Worm (Caenorhabditis elegans) whole organism, mixed stage, embryonic: ENCODE measurements around the gene nhr-181.

ENCODE experiments used
- M03D4.4 ChIP-seq: sonication (generic microtip); optimal IDR thresholded peaks from 2 replicates; lab custom pipeline; 2017; ENCODE audit warnings: mild to moderate bottlenecking, missing genetic modification characterization, missing compliant biosample characterization
- bed-3 ChIP-seq: fragments of 200-800 bp; sonication (Bioruptor generic); optimal IDR thresholded peaks from 3 replicates; lab custom pipeline; 2018; ENCODE audit warnings: mild to moderate bottlenecking, missing genetic modification characterization, moderate library complexity, missing compliant biosample characterization
- blmp-1 ChIP-seq: fragments of 150-350 bp; optimal IDR thresholded peaks from 2 replicates; lab custom pipeline; 2014; ENCODE audit warnings: missing biosample characterization, missing genetic modification characterization
- ceh-39 ChIP-seq: fragments of 150-350 bp; optimal IDR thresholded peaks from 2 replicates; lab custom pipeline; 2014; ENCODE audit warnings: missing biosample characterization, missing genetic modification characterization
- ceh-83 ChIP-seq: fragments of 200-800 bp; sonication (Bioruptor generic); optimal IDR thresholded peaks from 2 replicates; lab custom pipeline; 2018; ENCODE audit warnings: mild to moderate bottlenecking, missing genetic modification characterization, missing compliant biosample characterization
- cnd-1 ChIP-seq: fragments of 200-800 bp; sonication (Bioruptor generic); optimal IDR thresholded peaks from 2 replicates; lab custom pipeline; 2018; ENCODE audit warnings: mild to moderate bottlenecking, missing genetic modification characterization, missing compliant biosample characterization
- drap-1 ChIP-seq: fragments of 200-800 bp; sonication (Bioruptor generic); optimal IDR thresholded peaks from 3 replicates; lab custom pipeline; 2018; ENCODE audit warnings: mild to moderate bottlenecking, missing genetic modification characterization, missing compliant biosample characterization
- elt-3 ChIP-seq: fragments of 150-350 bp; optimal IDR thresholded peaks from 2 replicates; lab custom pipeline; 2014; ENCODE audit warnings: missing biosample characterization, missing genetic modification characterization
- flh-1 ChIP-seq: fragments of 200-800 bp; sonication (Bioruptor generic); optimal IDR thresholded peaks from 2 replicates; lab custom pipeline; 2018; ENCODE audit warnings: mild to moderate bottlenecking, missing genetic modification characterization, moderate library complexity, missing compliant biosample characterization
- lin-13 ChIP-seq: fragments of 150-350 bp; optimal IDR thresholded peaks from 2 replicates; lab custom pipeline; 2014; ENCODE audit warnings: missing biosample characterization, missing genetic modification characterization
- lin-32 ChIP-seq: fragments of 200-800 bp; sonication (Bioruptor generic); optimal IDR thresholded peaks from 2 replicates; lab custom pipeline; 2018; ENCODE audit warnings: mild to moderate bottlenecking, missing genetic modification characterization, missing compliant biosample characterization
- lsy-2 ChIP-seq: fragments of 150-350 bp; optimal IDR thresholded peaks from 2 replicates; lab custom pipeline; 2014; ENCODE audit warnings: missing biosample characterization, missing genetic modification characterization
- mab-5 ChIP-seq: fragments of 150-350 bp; optimal IDR thresholded peaks from 2 replicates; lab custom pipeline; 2014; ENCODE audit warnings: missing biosample characterization, missing genetic modification characterization
- mep-1 ChIP-seq: fragments of 150-350 bp; optimal IDR thresholded peaks from 2 replicates; lab custom pipeline; 2017; ENCODE audit warnings: missing biosample characterization, missing genetic modification reagents, missing genetic modification characterization, inconsistent platforms
- mls-2 ChIP-seq: sonication (generic microtip); optimal IDR thresholded peaks from 2 replicates; lab custom pipeline; 2016; ENCODE audit warnings: mild to moderate bottlenecking, missing genetic modification characterization, moderate library complexity, missing compliant biosample characterization
- nhr-12 ChIP-seq: fragments of 150-350 bp; optimal IDR thresholded peaks from 2 replicates; lab custom pipeline; 2014; ENCODE audit warnings: missing biosample characterization, missing genetic modification characterization
- nhr-2 ChIP-seq: fragments of 150-350 bp; optimal IDR thresholded peaks from 2 replicates; lab custom pipeline; 2014; ENCODE audit warnings: missing biosample characterization, missing genetic modification characterization
- nhr-237 ChIP-seq: fragments of 150-350 bp; optimal IDR thresholded peaks from 2 replicates; lab custom pipeline; 2014; ENCODE audit warnings: missing biosample characterization, missing genetic modification characterization
- nhr-28 ChIP-seq: fragments of 150-350 bp; optimal IDR thresholded peaks from 2 replicates; lab custom pipeline; 2014; ENCODE audit warnings: missing biosample characterization, missing genetic modification characterization
- nhr-76 ChIP-seq: sonication (generic microtip); optimal IDR thresholded peaks from 2 replicates; lab custom pipeline; 2017; ENCODE audit warnings: missing biosample characterization, missing genetic modification characterization
- snpc-4 ChIP-seq: fragments of 150-350 bp; optimal IDR thresholded peaks from 2 replicates; lab custom pipeline; 2014; ENCODE audit warnings: missing biosample characterization, missing genetic modification characterization
- sptf-1 ChIP-seq: sonication (generic microtip); optimal IDR thresholded peaks from 2 replicates; lab custom pipeline; 2017; ENCODE audit warnings: mild to moderate bottlenecking, missing genetic modification characterization, moderate library complexity, missing compliant biosample characterization
- tbx-8 ChIP-seq: fragments of 200-800 bp; sonication (Bioruptor generic); optimal IDR thresholded peaks from 2 replicates; lab custom pipeline; 2018; ENCODE audit warnings: mild to moderate bottlenecking, missing genetic modification characterization, moderate library complexity, missing compliant biosample characterization
- unc-120 ChIP-seq: sonication (generic microtip); optimal IDR thresholded peaks from 2 replicates; lab custom pipeline; 2017; ENCODE audit warnings: missing genetic modification characterization, missing compliant biosample characterization; ENCODE audit not compliant: poor library complexity, severe bottlenecking
- unc-39 ChIP-seq: fragments of 150-350 bp; optimal IDR thresholded peaks from 2 replicates; lab custom pipeline; 2014; ENCODE audit warnings: missing biosample characterization, missing genetic modification characterization
- unc-62 ChIP-seq: fragments of 150-350 bp; optimal IDR thresholded peaks from 2 replicates; lab custom pipeline; 2014; ENCODE audit warnings: missing biosample characterization, missing genetic modification reagents, missing genetic modification characterization
- ztf-11 ChIP-seq: fragments of 150-350 bp; optimal IDR thresholded peaks from 2 replicates; lab custom pipeline; 2014; ENCODE audit warnings: missing biosample characterization, missing genetic modification characterization

The nhr-181 gene

DNA sequence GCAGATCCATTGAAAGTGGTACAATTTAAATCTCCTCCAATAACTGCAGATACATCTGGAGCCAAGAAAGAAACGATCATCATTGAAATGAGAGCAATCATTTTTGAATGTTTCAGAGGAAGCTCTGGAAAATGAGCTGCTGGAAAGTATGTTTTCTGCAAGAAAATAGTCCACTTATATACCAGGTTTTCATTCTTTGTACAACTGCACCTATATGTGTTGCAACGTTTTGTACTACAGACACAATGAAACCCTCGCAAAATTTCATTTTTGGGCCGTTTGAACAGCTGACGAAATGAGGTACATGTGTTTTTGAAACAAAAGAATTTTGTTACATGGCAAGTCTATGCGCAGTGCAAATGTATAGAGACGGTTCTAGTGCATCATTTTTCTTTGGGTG, 23.5 kb downstream of the nhr-181 start, which contains the start of gene T05B4.9:
Gene T05B4.9 (minus strand): TSS at position 101 of the 400 bp plus-strand sequence.
- TF ChIP-seq ceh-39 (tag; lab: Kevin White, UChicago), result no peak

DNA sequence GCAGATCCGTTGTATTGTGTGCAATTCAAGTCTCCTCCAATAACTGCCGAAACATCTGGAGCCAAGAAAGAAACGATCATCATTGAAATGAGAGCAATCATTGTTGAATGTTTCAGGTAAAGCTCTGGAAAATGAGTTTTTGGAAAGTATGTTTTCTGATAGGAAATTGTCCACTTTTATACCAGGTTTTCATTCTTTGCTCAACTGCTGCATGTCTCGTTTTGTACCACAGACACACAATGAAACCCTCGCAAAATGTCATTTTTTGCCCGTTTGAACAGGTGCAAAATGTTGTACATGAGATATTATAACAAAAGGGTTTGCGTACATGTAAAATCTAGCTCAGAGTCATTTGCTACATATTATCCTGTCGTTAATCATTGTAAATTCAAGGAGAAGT, 25.8 kb downstream of the nhr-181 start, which contains the start of gene T05B4.10:
Gene T05B4.10 (minus strand): TSS at position 101 of the 400 bp plus-strand sequence.
- TF ChIP-seq cnd-1 (tag; lab: Kevin White, UChicago), result no peak
- TF ChIP-seq mep-1 (tag; lab: Kevin White, UChicago), result no peak
- no peak for TF ChIP-seq snpc-4 (tag; lab: Kevin White, UChicago)
- no peak for TF ChIP-seq unc-120 (tag; lab: Kevin White, UChicago)
- TF ChIP-seq lsy-2, result no peak
- TF ChIP-seq sptf-1 (tag; lab: Kevin White, UChicago), result no peak

DNA sequence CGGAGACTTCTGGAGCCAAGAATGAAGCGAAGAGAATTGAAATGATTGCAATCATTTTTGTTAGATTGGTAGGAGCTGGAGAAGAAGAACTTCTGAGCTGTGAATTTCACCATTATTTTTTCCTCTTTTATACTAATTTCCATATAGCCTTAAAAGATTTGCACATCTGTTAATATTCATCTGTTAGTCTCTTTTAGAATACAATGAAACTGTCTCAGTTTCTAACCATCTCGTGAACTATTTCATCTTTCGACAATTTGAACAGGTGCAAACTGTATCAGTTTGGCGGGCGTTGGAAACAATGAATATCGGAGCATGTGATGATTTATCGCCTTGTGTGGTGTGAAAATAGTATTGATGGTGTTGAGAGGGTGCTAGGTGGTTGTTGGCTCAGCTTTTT, 27.6 kb downstream of the nhr-181 start, which contains the start of gene phat-5:
Gene phat-5 (minus strand): TSS at position 101 of the 400 bp plus-strand sequence.
- TF ChIP-seq flh-1 (no peak), elt-3 (tag; lab: Kevin White, UChicago) (no peak), M03D4.4 (tag; lab: Kevin White, UChicago) (no peak)

DNA sequence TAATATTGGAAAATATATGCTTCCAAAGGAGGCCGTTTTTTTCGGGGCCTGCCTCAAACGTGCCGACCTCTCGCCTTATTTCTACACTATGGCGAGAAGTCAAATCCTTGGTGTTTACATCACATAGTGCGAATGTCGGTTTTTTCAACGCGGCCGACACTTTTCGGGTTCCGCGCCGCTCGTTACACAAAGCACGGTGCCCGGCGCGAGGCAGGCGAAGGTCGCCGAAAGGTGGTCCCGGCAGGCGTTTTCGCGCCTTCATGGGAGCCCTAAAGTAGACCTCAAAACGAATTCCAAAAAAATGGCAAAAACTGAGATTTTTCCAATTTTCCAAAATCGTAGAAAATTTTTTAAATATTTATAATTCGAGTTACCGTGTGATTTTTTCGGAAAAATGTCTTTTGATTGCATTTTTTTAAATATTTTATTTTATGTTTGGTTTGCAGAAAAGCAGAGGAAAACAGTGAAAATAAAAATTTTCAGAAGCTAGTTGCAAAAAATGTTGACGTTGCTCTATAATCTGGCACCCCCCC, 30.8 kb downstream of the nhr-181 start, which contains the start of gene T05B4.12:
Gene T05B4.12 (minus strand): TSS at position 483 of the 533 bp plus-strand sequence.
- TF ChIP-seq unc-62, result no peak
- TF ChIP-seq snpc-4 (tag; lab: Kevin White, UChicago), result no peak
- no peak for TF ChIP-seq mls-2
- TF ChIP-seq elt-3 (tag; lab: Kevin White, UChicago), result no peak
- TF ChIP-seq flh-1, result no peak
- no peak for TF ChIP-seq blmp-1 (tag; lab: Kevin White, UChicago)
- TF ChIP-seq drap-1 (GFP tag; lab: Kevin White, UChicago), result no peak
- TF ChIP-seq nhr-12 (tag; lab: Kevin White, UChicago), result no peak
- no peak for TF ChIP-seq mab-5 (tag; lab: Kevin White, UChicago)
- no peak for TF ChIP-seq unc-120 (tag; lab: Kevin White, UChicago)
- TF ChIP-seq unc-39 (tag; lab: Kevin White, UChicago), result no peak
- TF ChIP-seq cnd-1 (tag; lab: Kevin White, UChicago), result no peak
- TF ChIP-seq bed-3 (GFP tag; lab: Kevin White, UChicago), result no peak
- TF ChIP-seq, all 35 proteins: peak for 0

DNA sequence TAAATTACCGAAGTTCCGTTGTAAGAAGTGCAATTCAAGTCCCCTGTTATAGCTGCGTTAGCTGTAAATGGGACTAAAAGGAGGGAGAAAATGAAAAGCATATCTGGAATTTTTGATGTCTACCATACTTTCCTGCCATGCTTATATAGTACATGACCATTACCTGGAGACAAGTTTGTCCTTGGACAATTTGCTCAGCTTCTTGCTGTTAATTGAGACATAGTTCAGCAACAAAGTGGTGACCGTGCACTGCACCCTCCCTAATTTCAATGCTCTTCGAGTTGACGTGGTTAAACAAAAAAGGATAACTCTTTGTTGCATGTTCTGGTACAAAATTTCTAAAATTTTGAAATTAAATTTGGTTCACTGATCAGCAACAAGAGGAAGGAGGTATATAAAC, 32.6 kb downstream of the nhr-181 start, which contains the start of gene T05B4.13:
Gene T05B4.13 (minus strand): TSS at position 101 of the 400 bp plus-strand sequence.
- TF ChIP-seq lin-13 (tag; lab: Kevin White, UChicago), result no peak
- TF ChIP-seq tbx-8, result no peak
- no peak for TF ChIP-seq bed-3 (GFP tag; lab: Kevin White, UChicago)
- TF ChIP-seq nhr-28 (tag; lab: Kevin White, UChicago), result no peak
- no peak for TF ChIP-seq flh-1
- no peak for TF ChIP-seq snpc-4 (tag; lab: Kevin White, UChicago)
- TF ChIP-seq nhr-12 (tag; lab: Kevin White, UChicago), result no peak
- TF ChIP-seq mls-2, result no peak

DNA sequence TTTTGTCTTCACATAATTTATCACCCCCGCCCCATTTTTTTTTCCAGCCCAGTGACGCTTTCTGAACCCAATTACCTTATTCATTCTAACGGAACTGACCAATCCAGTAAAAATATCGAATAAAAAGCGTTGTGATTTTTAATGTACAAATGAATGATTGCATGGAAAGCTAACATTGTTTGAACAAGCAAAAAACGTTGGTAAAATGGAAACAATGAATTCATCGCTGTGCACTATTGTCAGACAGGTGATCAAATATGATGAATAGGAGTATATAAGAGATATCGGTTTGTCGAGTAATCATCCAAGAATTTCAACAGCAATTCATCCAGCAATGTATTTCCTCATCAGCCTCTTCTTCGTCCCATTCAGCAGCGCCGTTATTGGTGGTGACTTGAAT, 34.8 kb downstream of the nhr-181 start, which contains the start of gene phat-4:
Gene phat-4 (plus strand): TSS at position 301 of the 400 bp plus-strand sequence.
- no peak for TF ChIP-seq mls-2
- TF ChIP-seq cnd-1 (tag; lab: Kevin White, UChicago), result no peak
- no peak for TF ChIP-seq ztf-11 (tag; lab: Kevin White, UChicago)
- TF ChIP-seq nhr-237, result no peak
- no peak for TF ChIP-seq bed-3 (GFP tag; lab: Kevin White, UChicago)
- no peak for TF ChIP-seq mep-1 (tag; lab: Kevin White, UChicago)
- no peak for TF ChIP-seq unc-39 (tag; lab: Kevin White, UChicago)
- TF ChIP-seq nhr-12 (tag; lab: Kevin White, UChicago), result no peak
- no peak for TF ChIP-seq ceh-83 (GFP tag; lab: Kevin White, UChicago)
- no peak for TF ChIP-seq sptf-1 (tag; lab: Kevin White, UChicago)
- TF ChIP-seq drap-1 (GFP tag; lab: Kevin White, UChicago), result no peak
- TF ChIP-seq mab-5 (tag; lab: Kevin White, UChicago), result no peak
- TF ChIP-seq nhr-2 (tag; lab: Kevin White, UChicago), result no peak
- TF ChIP-seq lin-32 (GFP tag; lab: Kevin White, UChicago), result no peak
- no peak for TF ChIP-seq nhr-76 (tag; lab: Kevin White, UChicago)
- TF ChIP-seq, all 35 proteins: peak for 0
